Worm (Caenorhabditis elegans): ENCODE data around the gene C08G9.2.
A peak's percentile ranks its signal among the peaks of the same experiment; 100 is the strongest.

DNA sequence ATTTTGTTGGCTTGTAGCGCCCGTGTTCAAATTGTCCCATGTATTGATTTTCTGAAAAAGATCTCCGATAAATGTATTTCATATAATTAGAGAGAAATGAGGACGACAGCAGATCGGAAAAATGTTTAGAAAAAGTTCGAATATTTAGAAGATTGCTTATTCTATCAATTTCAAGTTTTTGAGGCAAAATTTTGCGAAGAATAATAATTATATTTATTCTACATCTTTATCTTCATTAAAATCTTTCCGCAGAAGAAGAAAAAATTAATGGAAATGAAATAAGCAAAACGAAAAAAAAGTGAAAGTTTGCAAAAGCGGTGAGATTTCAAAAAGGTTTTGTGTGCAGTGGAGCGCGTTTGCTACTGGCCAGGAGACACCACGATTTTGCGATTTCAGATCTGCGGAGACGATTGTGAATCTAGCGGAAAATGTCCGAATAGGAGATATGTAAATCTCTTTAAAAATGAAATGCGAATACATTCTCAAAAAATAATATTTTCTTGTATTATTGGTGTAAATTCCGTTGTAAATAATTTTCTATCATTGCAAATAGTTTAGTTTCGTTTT lies 18.5 kb downstream of the C08G9.2 start, which contains the start of gene nrde-4:
- TF ChIP-seq dsc-1 (tag; optimal IDR thresholded peaks at IDR 0.05): peak; percentile 30
- TF ChIP-seq skn-1 (tag; optimal IDR thresholded peaks at IDR 0.05): peak; percentile 71
- peak; percentile 11 for TF ChIP-seq fos-1 (tag; optimal IDR thresholded peaks at IDR 0.05)
- TF ChIP-seq unc-62 (GFP tag; optimal IDR thresholded peaks at IDR 0.05): no peak
